Fruit fly (Drosophila melanogaster) whole organism, embryonic: ENCODE measurements around the gene FucTA.
A peak's percentile ranks its signal among the peaks of the same experiment; 100 is the strongest.

Experiments used
- Abd-B ChIP-seq: fragments of 200-800 bp; sonication (Bioruptor generic); optimal IDR thresholded peaks from 2 replicates; lab custom pipeline; 2018; ENCODE audit warnings: missing biosample characterization, mild to moderate bottlenecking, missing genetic modification characterization, moderate library complexity
- Aef1 ChIP-seq: fragments of 200-800 bp; sonication (Bioruptor generic); IDR thresholded peaks from 3 replicates; pipeline ENCODE4 v1.3.6; 2022; ENCODE audit warnings: missing biosample characterization, missing genetic modification characterization
- CG11723 ChIP-seq: fragments of 200-800 bp; sonication (Bioruptor generic); optimal IDR thresholded peaks from 2 replicates; lab custom pipeline; 2017; ENCODE audit warnings: missing biosample characterization, mild to moderate bottlenecking, missing genetic modification characterization
- CG12071 ChIP-seq: fragments of 200-800 bp; sonication (Bioruptor generic); optimal IDR thresholded peaks from 3 replicates; lab custom pipeline; 2018; ENCODE audit warnings: missing biosample characterization, mild to moderate bottlenecking, missing genetic modification characterization
- CG12104 ChIP-seq: fragments of 200-800 bp; sonication (Bioruptor generic); optimal IDR thresholded peaks from 3 replicates; lab custom pipeline; 2016; ENCODE audit warnings: missing biosample characterization, missing genetic modification characterization
- CG12219 ChIP-seq: fragments of 200-800 bp; sonication (Bioruptor generic); optimal IDR thresholded peaks from 3 replicates; lab custom pipeline; 2018; ENCODE audit warnings: missing biosample characterization, mild to moderate bottlenecking, missing genetic modification characterization
- CG17612 ChIP-seq: fragments of 200-800 bp; sonication (Bioruptor generic); IDR thresholded peaks from 2 replicates; pipeline ENCODE4 v1.3.6; 2022; ENCODE audit warnings: missing biosample characterization, missing genetic modification characterization
- CG18599 ChIP-seq: fragments of 200-800 bp; sonication (Bioruptor generic); optimal IDR thresholded peaks from 3 replicates; lab custom pipeline; 2017; ENCODE audit warnings: missing biosample characterization, missing genetic modification characterization, mild to moderate bottlenecking, moderate library complexity, missing genetic modification reagents
- CG2116 ChIP-seq: fragments of 200-800 bp; sonication (Bioruptor generic); optimal IDR thresholded peaks from 3 replicates; lab custom pipeline; 2018; ENCODE audit warnings: missing biosample characterization, mild to moderate bottlenecking, missing genetic modification characterization
- CG2129 ChIP-seq: fragments of 200-800 bp; sonication (Bioruptor generic); IDR thresholded peaks from 2 replicates; pipeline ENCODE4 v1.3.6; 2022; ENCODE audit warnings: missing biosample characterization, missing genetic modification characterization; ENCODE audit not compliant: partially characterized antibody
- CG2678 ChIP-seq: fragments of 200-800 bp; sonication (Bioruptor generic); optimal IDR thresholded peaks from 3 replicates; lab custom pipeline; 2019; ENCODE audit warnings: missing biosample characterization, mild to moderate bottlenecking, missing genetic modification characterization, moderate library complexity
- CG2889 ChIP-seq: fragments of 200-800 bp; sonication (Bioruptor generic); IDR thresholded peaks from 3 replicates; pipeline ENCODE4 v1.3.6; 2022; ENCODE audit warnings: missing biosample characterization, missing genetic modification characterization
- CG30431 ChIP-seq: fragments of 200-800 bp; sonication (Bioruptor generic); optimal IDR thresholded peaks from 2 replicates; lab custom pipeline; 2017; ENCODE audit warnings: missing biosample characterization, missing genetic modification characterization
- CG4360 ChIP-seq: fragments of 200-800 bp; sonication (Bioruptor generic); IDR thresholded peaks from 2 replicates; pipeline ENCODE4 v1.3.6; 2022; ENCODE audit warnings: missing biosample characterization, missing genetic modification characterization
- CG4854 ChIP-seq: fragments of 200-800 bp; sonication (Bioruptor generic); optimal IDR thresholded peaks from 2 replicates; lab custom pipeline; 2016; ENCODE audit warnings: missing biosample characterization, missing genetic modification characterization, inconsistent platforms
- CG6813 ChIP-seq: fragments of 200-800 bp; sonication (Bioruptor generic); optimal IDR thresholded peaks from 2 replicates; lab custom pipeline; 2017; ENCODE audit warnings: missing biosample characterization, missing genetic modification characterization, mild to moderate bottlenecking, moderate library complexity, missing genetic modification reagents
- CG7928 ChIP-seq: fragments of 200-800 bp; sonication (Bioruptor generic); optimal IDR thresholded peaks from 2 replicates; lab custom pipeline; 2017; ENCODE audit warnings: missing biosample characterization, mild to moderate bottlenecking, missing genetic modification characterization
- CG8388 ChIP-seq: fragments of 200-800 bp; sonication (Bioruptor generic); optimal IDR thresholded peaks from 2 replicates; lab custom pipeline; 2019; ENCODE audit warnings: missing biosample characterization, mild to moderate bottlenecking, missing genetic modification characterization, moderate library complexity
- CTCF ChIP-seq: fragments of 200-800 bp; sonication (Bioruptor generic); optimal IDR thresholded peaks from 2 replicates; lab custom pipeline; 2017; ENCODE audit warnings: missing biosample characterization, mild to moderate bottlenecking, missing genetic modification characterization, moderate library complexity
- D19B ChIP-seq: fragments of 200-800 bp; sonication (Bioruptor generic); optimal IDR thresholded peaks from 2 replicates; lab custom pipeline; 2017; ENCODE audit warnings: missing biosample characterization, mild to moderate bottlenecking, missing genetic modification characterization
- E2f1 ChIP-seq: fragments of 200-800 bp; sonication (Bioruptor generic); IDR thresholded peaks from 2 replicates; pipeline ENCODE4 v1.3.6; 2022; ENCODE audit warnings: missing biosample characterization, missing genetic modification characterization
- Fer1 ChIP-seq: fragments of 200-800 bp; sonication (Bioruptor generic); optimal IDR thresholded peaks from 2 replicates; lab custom pipeline; 2017; ENCODE audit warnings: missing biosample characterization, mild to moderate bottlenecking, missing genetic modification characterization
- HHEX ChIP-seq: fragments of 200-800 bp; sonication (Bioruptor generic); optimal IDR thresholded peaks from 3 replicates; lab custom pipeline; 2017; ENCODE audit warnings: missing biosample characterization, mild to moderate bottlenecking, missing genetic modification characterization, missing genetic modification reagents
- NC2β ChIP-seq: fragments of 200-800 bp; sonication (Bioruptor generic); optimal IDR thresholded peaks from 2 replicates; lab custom pipeline; 2016; ENCODE audit warnings: missing biosample characterization, missing genetic modification characterization
- Neu2 ChIP-seq: fragments of 200-800 bp; sonication (Bioruptor generic); optimal IDR thresholded peaks from 3 replicates; lab custom pipeline; 2016; ENCODE audit warnings: missing biosample characterization, missing genetic modification characterization, borderline replicate concordance
- Nf-YB ChIP-seq: fragments of 200-800 bp; sonication (Bioruptor generic); optimal IDR thresholded peaks from 3 replicates; lab custom pipeline; 2019; ENCODE audit warnings: missing biosample characterization, mild to moderate bottlenecking, missing genetic modification characterization, moderate library complexity
- NfI ChIP-seq: fragments of 200-800 bp; sonication (Bioruptor generic); optimal IDR thresholded peaks from 3 replicates; lab custom pipeline; 2018; ENCODE audit warnings: missing biosample characterization, mild to moderate bottlenecking, missing genetic modification characterization, moderate library complexity
- Six4 ChIP-seq: fragments of 200-800 bp; sonication (Bioruptor generic); optimal IDR thresholded peaks from 2 replicates; lab custom pipeline; 2016; ENCODE audit warnings: missing biosample characterization, missing genetic modification characterization
- Spps ChIP-seq: fragments of 200-800 bp; sonication (Bioruptor generic); optimal IDR thresholded peaks from 2 replicates; lab custom pipeline; 2018; ENCODE audit warnings: missing biosample characterization, mild to moderate bottlenecking, missing genetic modification characterization
- ato ChIP-seq: fragments of 200-800 bp; sonication (Bioruptor generic); IDR thresholded peaks from 2 replicates; pipeline ENCODE4 v1.3.6; 2022; ENCODE audit warnings: missing biosample characterization, missing genetic modification characterization; ENCODE audit not compliant: partially characterized antibody
- crp ChIP-seq, 2 experiments: fragments of 200-800 bp; sonication (Bioruptor generic); optimal IDR thresholded peaks; 2 replicates in 1 of 2; 3 replicates in 1 of 2; lab custom pipeline; 2017; ENCODE audit warnings: missing biosample characterization in 2 of 2, missing genetic modification characterization in 2 of 2, mild to moderate bottlenecking in 1 of 2, moderate library complexity in 1 of 2
- danr ChIP-seq: fragments of 200-800 bp; sonication (Bioruptor generic); IDR thresholded peaks from 2 replicates; pipeline ENCODE4 v1.3.6; 2022; ENCODE audit warnings: missing biosample characterization, missing genetic modification characterization
- fd64A ChIP-seq: fragments of 200-800 bp; sonication (Bioruptor generic); optimal IDR thresholded peaks from 3 replicates; lab custom pipeline; 2018; ENCODE audit warnings: missing biosample characterization, mild to moderate bottlenecking, missing genetic modification characterization
- fd96Cb ChIP-seq: fragments of 200-800 bp; sonication (Bioruptor generic); optimal IDR thresholded peaks from 2 replicates; lab custom pipeline; 2018; ENCODE audit warnings: missing biosample characterization, mild to moderate bottlenecking, missing genetic modification characterization, moderate library complexity
- gcm ChIP-seq: fragments of 200-800 bp; sonication (Bioruptor generic); optimal IDR thresholded peaks from 2 replicates; lab custom pipeline; 2019; ENCODE audit warnings: missing biosample characterization, mild to moderate bottlenecking, missing genetic modification characterization, moderate library complexity
- grau ChIP-seq: fragments of 200-800 bp; optimal IDR thresholded peaks from 3 replicates; lab custom pipeline; 2019; ENCODE audit warnings: missing biosample characterization, mild to moderate bottlenecking, missing genetic modification characterization, moderate library complexity
- grn ChIP-seq: fragments of 200-800 bp; sonication (Bioruptor generic); optimal IDR thresholded peaks from 3 replicates; lab custom pipeline; 2017; ENCODE audit warnings: missing biosample characterization, missing genetic modification characterization
- ham ChIP-seq: fragments of 200-800 bp; sonication (Bioruptor generic); IDR thresholded peaks from 2 replicates; pipeline ENCODE4 v1.3.6; 2022; ENCODE audit warnings: missing biosample characterization, missing genetic modification characterization
- lbe ChIP-seq: fragments of 200-800 bp; sonication (Bioruptor generic); optimal IDR thresholded peaks from 2 replicates; lab custom pipeline; 2016; ENCODE audit warnings: missing biosample characterization, mild to moderate bottlenecking, missing genetic modification characterization
- otp ChIP-seq: fragments of 200-800 bp; sonication (Bioruptor generic); IDR thresholded peaks from 3 replicates; pipeline ENCODE4, ENCODE4 v1.3.6; 2022; ENCODE audit warnings: missing biosample characterization, missing genetic modification characterization
- sr ChIP-seq: fragments of 200-800 bp; sonication (Bioruptor generic); IDR thresholded peaks from 3 replicates; pipeline ENCODE4 v1.3.6; 2022; ENCODE audit warnings: missing biosample characterization, missing genetic modification characterization
- trem ChIP-seq: fragments of 200-800 bp; optimal IDR thresholded peaks from 3 replicates; lab custom pipeline; 2019; ENCODE audit warnings: missing biosample characterization, mild to moderate bottlenecking, missing genetic modification characterization, moderate library complexity
- trh ChIP-seq: fragments of 200-800 bp; sonication (Bioruptor generic); optimal IDR thresholded peaks from 2 replicates; lab custom pipeline; 2016; ENCODE audit warnings: missing biosample characterization, missing genetic modification characterization
- usp ChIP-seq: fragments of >200 bp; optimal IDR thresholded peaks from 2 replicates; lab custom pipeline; 2017; ENCODE audit warnings: missing biosample characterization, missing genetic modification characterization
- yki ChIP-seq: fragments of >200 bp; optimal IDR thresholded peaks from 3 replicates; lab custom pipeline; 2018

The FucTA gene

DNA sequence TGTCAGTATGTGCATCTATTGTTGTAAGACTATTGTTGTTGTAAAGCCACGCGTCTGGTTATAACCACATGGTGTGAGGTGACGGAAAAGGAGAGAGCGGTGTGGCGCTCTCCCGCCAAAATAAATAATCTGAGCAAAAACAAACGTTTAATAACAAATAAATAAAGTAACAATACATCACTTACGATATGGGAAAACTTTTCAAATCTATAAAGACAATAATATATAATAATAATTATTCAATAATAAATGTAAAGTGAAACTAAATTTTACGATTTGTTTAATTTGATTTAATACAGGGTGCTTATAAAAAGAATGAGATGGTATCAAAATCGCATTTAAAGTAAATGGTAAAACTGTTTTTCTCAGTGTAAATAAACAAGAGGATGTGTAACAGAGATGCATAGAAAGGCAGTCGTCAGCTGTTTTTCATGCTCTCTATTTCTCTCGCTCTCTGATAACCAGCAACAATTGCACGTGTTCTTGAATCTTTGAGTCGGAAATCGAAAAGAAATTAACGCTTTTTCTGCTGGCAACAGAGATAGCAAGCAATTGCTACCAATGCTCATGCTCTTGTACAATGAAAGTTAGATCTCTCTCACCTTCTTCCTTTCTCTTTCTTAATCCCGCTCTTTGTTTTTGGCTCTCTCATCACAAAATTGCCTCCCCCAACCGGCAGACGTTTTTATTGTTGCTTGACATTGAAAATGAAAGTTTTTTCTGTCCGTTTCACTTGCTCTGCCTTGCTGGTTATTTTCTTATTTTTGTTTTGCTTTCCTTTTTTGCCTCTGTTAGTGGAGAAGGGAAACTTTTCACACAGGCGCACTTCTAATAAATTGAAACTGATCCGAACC is 48.1 kb upstream of the FucTA start (continued):
- TF ChIP-seq CG2889, result 0 out of 3 replicates have a peak, but pooled peaks have one; percentile 8
- no peak for TF ChIP-seq CG17612
- TF ChIP-seq lbe, result peak; percentile 72
- TF ChIP-seq CG6813 (GFP tag; lab: Kevin White, UChicago), result peak; percentile 94
- TF ChIP-seq CG2129, result no peak
- no peak; the same call in 1 of the 2 replicates for TF ChIP-seq danr (GFP tag; lab: Robert Waterston, UW)
- TF ChIP-seq grn (GFP tag; lab: Kevin White, UChicago), result peak; percentile 38
- TF ChIP-seq Fer1 (GFP tag; lab: Kevin White, UChicago), result peak; percentile 89
- TF ChIP-seq CG4854 (GFP tag; lab: Kevin White, UChicago), result no peak
- peak; percentile 94 for TF ChIP-seq gcm (GFP tag; lab: Kevin White, UChicago)
- peak; percentile 87 for TF ChIP-seq HHEX (GFP tag; lab: Kevin White, UChicago)
- TF ChIP-seq sr (GFP tag; lab: Robert Waterston, UW), result peak; percentile 56; the same call in 2 of the 3 replicates
- TF ChIP-seq NfI, result peak; percentile 51
- TF ChIP-seq Six4, result peak; percentile 87
- TF ChIP-seq CG12071 (GFP tag; lab: Kevin White, UChicago), result no peak
- TF ChIP-seq yki, result peak; percentile 23
- peak; percentile 83 for TF ChIP-seq CG4360 (GFP tag; lab: Robert Waterston, UW)
- peak; percentile 52 for TF ChIP-seq Abd-B (GFP tag; lab: Kevin White, UChicago)
- peak; percentile 76 for TF ChIP-seq Nf-YB (GFP tag; lab: Kevin White, UChicago)
- no peak for TF ChIP-seq usp
- peak; percentile 93 for TF ChIP-seq E2f1 (GFP tag; lab: Robert Waterston, UW)
- peak; percentile 95 for TF ChIP-seq trem (tag; lab: Kevin White, UChicago)
- TF ChIP-seq CTCF (GFP tag; lab: Kevin White, UChicago), result peak; percentile 32
- peak; percentile 93 for TF ChIP-seq Spps
- peak in 1 of 2 experiments; percentile 76 for TF ChIP-seq crp (GFP tag; optimal IDR thresholded peaks at IDR 0.05; lab: Kevin White, UChicago)
- no peak for TF ChIP-seq NC2β (GFP tag; lab: Kevin White, UChicago)
- TF ChIP-seq fd96Cb (tag; lab: Kevin White, UChicago), result peak; percentile 94
- TF ChIP-seq otp (GFP tag; lab: Robert Waterston, UW), result no peak
- TF ChIP-seq trh (GFP tag; lab: Kevin White, UChicago), result peak; percentile 12
- TF ChIP-seq CG11723 (GFP tag; lab: Kevin White, UChicago), result peak; percentile 63
- peak; percentile 5 for TF ChIP-seq CG7928 (GFP tag; lab: Kevin White, UChicago)
- peak; percentile 95 for TF ChIP-seq CG8388
- peak; percentile 86 for TF ChIP-seq grau (tag; lab: Kevin White, UChicago)
- no peak for TF ChIP-seq ato
- peak; percentile 76 for TF ChIP-seq CG2116 (GFP tag; lab: Kevin White, UChicago)
- TF ChIP-seq CG30431 (GFP tag; lab: Kevin White, UChicago), result peak; percentile 6
- TF ChIP-seq CG2678 (tag; lab: Kevin White, UChicago), result peak; percentile 97
- no peak for TF ChIP-seq fd64A (GFP tag; lab: Kevin White, UChicago)
- TF ChIP-seq D19B (GFP tag; lab: Kevin White, UChicago), result peak; percentile 52
- TF ChIP-seq CG12219 (GFP tag; lab: Kevin White, UChicago), result peak; percentile 54
- TF ChIP-seq Aef1 (GFP tag; lab: Robert Waterston, UW), result no peak; the same call in 1 of the 3 replicates
- TF ChIP-seq CG18599 (GFP tag; lab: Kevin White, UChicago), result peak; percentile 92
- no peak for TF ChIP-seq Neu2 (GFP tag; lab: Kevin White, UChicago)
- no peak for TF ChIP-seq ham (GFP tag; lab: Robert Waterston, UW)
- peak; percentile 80 for TF ChIP-seq CG12104 (GFP tag; lab: Kevin White, UChicago)
- TF ChIP-seq, all 482 proteins: peak for 318
